Fruit fly (Drosophila melanogaster) whole organism, adult: ENCODE measurements around the gene Prtl99C.

ENCODE experiments used
- CG11617 ChIP-seq: fragments of 200-800 bp; sonication (Bioruptor generic); optimal IDR thresholded peaks from 2 replicates; lab custom pipeline; 2017; ENCODE audit warnings: mild to moderate bottlenecking, missing biosample characterization, missing genetic modification reagents, missing genetic modification characterization
- CG12768 ChIP-seq: fragments of 200-800 bp; sonication (Bioruptor generic); optimal IDR thresholded peaks from 2 replicates; lab custom pipeline; 2017; ENCODE audit warnings: missing biosample characterization, missing genetic modification characterization, mild to moderate bottlenecking, moderate library complexity, missing genetic modification reagents
- CG14711 ChIP-seq: fragments of 200-800 bp; sonication (Bioruptor generic); optimal IDR thresholded peaks from 2 replicates; lab custom pipeline; 2018; ENCODE audit warnings: missing biosample characterization, mild to moderate bottlenecking, missing genetic modification characterization, moderate library complexity
- CG1620 ChIP-seq: fragments of 200-800 bp; sonication (Bioruptor generic); optimal IDR thresholded peaks from 2 replicates; lab custom pipeline; 2016; ENCODE audit warnings: missing biosample characterization, missing genetic modification characterization
- CG33017 ChIP-seq: fragments of 200-800 bp; sonication (Bioruptor generic); optimal IDR thresholded peaks from 2 replicates; lab custom pipeline; 2018; ENCODE audit warnings: missing biosample characterization, mild to moderate bottlenecking, missing genetic modification characterization, moderate library complexity
- CG5204 ChIP-seq: fragments of 200-800 bp; sonication (Bioruptor generic); optimal IDR thresholded peaks from 2 replicates; lab custom pipeline; 2016; ENCODE audit warnings: missing biosample characterization, missing genetic modification characterization
- CG7045 ChIP-seq: fragments of 200-800 bp; sonication (Bioruptor generic); optimal IDR thresholded peaks from 2 replicates; lab custom pipeline; 2017; ENCODE audit warnings: missing biosample characterization, mild to moderate bottlenecking, missing genetic modification characterization
- CG7101 ChIP-seq: fragments of 200-800 bp; sonication (Bioruptor generic); optimal IDR thresholded peaks from 2 replicates; lab custom pipeline; 2018; ENCODE audit warnings: missing biosample characterization, mild to moderate bottlenecking, missing genetic modification characterization, moderate library complexity
- Clk ChIP-seq: fragments of 200-800 bp; sonication (Bioruptor generic); optimal IDR thresholded peaks from 2 replicates; lab custom pipeline; 2017; ENCODE audit warnings: missing biosample characterization, missing genetic modification characterization
- Crg-1 ChIP-seq: fragments of 200-800 bp; sonication (Bioruptor generic); optimal IDR thresholded peaks from 2 replicates; lab custom pipeline; 2016; ENCODE audit warnings: missing biosample characterization, missing genetic modification characterization
- Hr96 ChIP-seq: fragments of 200-800 bp; sonication (Bioruptor generic); optimal IDR thresholded peaks from 2 replicates; lab custom pipeline; 2016; ENCODE audit warnings: missing biosample characterization, missing genetic modification characterization
- Mnt ChIP-seq: fragments of 200-800 bp; sonication (Bioruptor generic); optimal IDR thresholded peaks from 2 replicates; lab custom pipeline; 2016; ENCODE audit warnings: missing biosample characterization, mild to moderate bottlenecking, missing genetic modification characterization
- bab1 ChIP-seq: fragments of 200-800 bp; sonication (Bioruptor generic); optimal IDR thresholded peaks from 3 replicates; lab custom pipeline; 2019; ENCODE audit warnings: missing biosample characterization, mild to moderate bottlenecking, missing genetic modification characterization, moderate library complexity
- cic ChIP-seq: fragments of 200-800 bp; sonication (Bioruptor generic); optimal IDR thresholded peaks from 2 replicates; lab custom pipeline; 2017; ENCODE audit warnings: missing biosample characterization, mild to moderate bottlenecking, missing genetic modification characterization, moderate library complexity
- cnc ChIP-seq, 2 experiments: fragments of >200 bp; optimal IDR thresholded peaks; 2 replicates each; lab custom pipeline; 2017
- kay ChIP-seq: fragments of 200-800 bp; sonication (Bioruptor generic); peaks from one replicate; lab custom pipeline; 2016; ENCODE audit warnings: missing biosample characterization, missing genetic modification characterization, borderline replicate concordance
- ovo ChIP-seq: fragments of 200-800 bp; sonication (Bioruptor generic); optimal IDR thresholded peaks from 2 replicates; lab custom pipeline; 2016; ENCODE audit warnings: missing biosample characterization, missing genetic modification characterization
- pad ChIP-seq: fragments of 200-800 bp; sonication (Bioruptor generic); optimal IDR thresholded peaks from 3 replicates; lab custom pipeline; 2017; ENCODE audit warnings: missing biosample characterization, missing genetic modification characterization, mild to moderate bottlenecking, moderate library complexity, missing genetic modification reagents
- tj ChIP-seq: fragments of 200-800 bp; sonication (Bioruptor generic); optimal IDR thresholded peaks from 3 replicates; lab custom pipeline; 2017; ENCODE audit warnings: missing biosample characterization, mild to moderate bottlenecking, missing genetic modification characterization, moderate library complexity
- toe ChIP-seq: fragments of 200-800 bp; sonication (Bioruptor generic); optimal IDR thresholded peaks from 2 replicates; lab custom pipeline; 2016; ENCODE audit warnings: missing biosample characterization, missing genetic modification characterization

Prtl99C gene

dm6 chr3R:29862795-29863194, 27.0 kb downstream of the Prtl99C start:
- no peak for TF ChIP-seq Crg-1
- TF ChIP-seq Clk (GFP tag; lab: Kevin White, UChicago), result no peak
- no peak for TF ChIP-seq pad
- TF ChIP-seq CG7045, result no peak
- no peak for TF ChIP-seq Hr96
- no peak for TF ChIP-seq cic (GFP tag; lab: Kevin White, UChicago)
- TF ChIP-seq bab1 (GFP tag; lab: Kevin White, UChicago), result no peak
- TF ChIP-seq toe, result no peak
- no peak for TF ChIP-seq CG14711 (tag; lab: Kevin White, UChicago)

dm6 chr3R:29866706-29867105, 31.0 kb downstream of the Prtl99C start:
- TF ChIP-seq Mnt, result no peak
- TF ChIP-seq tj, result no peak
- no peak for TF ChIP-seq bab1 (GFP tag; lab: Kevin White, UChicago)
- TF ChIP-seq cnc (optimal IDR thresholded peaks at IDR 0.05; lab: Kevin White, UChicago), result no peak
- TF ChIP-seq ovo (GFP tag; lab: Kevin White, UChicago), result no peak
- TF ChIP-seq CG1620 (GFP tag; lab: Kevin White, UChicago), result no peak
- TF ChIP-seq CG12768 (GFP tag; lab: Kevin White, UChicago), result no peak
- no peak for TF ChIP-seq toe
- TF ChIP-seq CG14711 (tag; lab: Kevin White, UChicago), result no peak
- no peak for TF ChIP-seq CG7045
- TF ChIP-seq kay, result no peak
- no peak for TF ChIP-seq pad
- TF ChIP-seq Hr96, result no peak
- no peak for TF ChIP-seq CG11617 (GFP tag; lab: Kevin White, UChicago)
- no peak for TF ChIP-seq CG7101 (tag; lab: Kevin White, UChicago)
- no peak for TF ChIP-seq CG5204 (GFP tag; lab: Kevin White, UChicago)
- TF ChIP-seq cic (GFP tag; lab: Kevin White, UChicago), result no peak
- TF ChIP-seq CG33017 (tag; lab: Kevin White, UChicago), result no peak

- peak; percentile 26 for TF ChIP-seq cic (GFP tag; lab: Kevin White, UChicago)
- peak; percentile 7 for TF ChIP-seq Mnt
- TF ChIP-seq CG11617 (GFP tag; lab: Kevin White, UChicago), result no peak
- TF ChIP-seq Hr96, result no peak
Observed at dm6 chr3R:29867470-29867869, 31.7 kb downstream of the Prtl99C start.

dm6 chr3R:29867895-29868294, 32.1 kb downstream of the Prtl99C start:
- TF ChIP-seq CG12768 (GFP tag; lab: Kevin White, UChicago) (no peak), CG7045 (no peak), CG14711 (tag; lab: Kevin White, UChicago) (no peak), CG5204 (GFP tag; lab: Kevin White, UChicago) (no peak), cnc (optimal IDR thresholded peaks at IDR 0.05; lab: Kevin White, UChicago) (no peak), toe (no peak), CG11617 (GFP tag; lab: Kevin White, UChicago) (no peak), ovo (GFP tag; lab: Kevin White, UChicago) (no peak)

- TF ChIP-seq CG7045 (peak; percentile 14), CG1620 (GFP tag; lab: Kevin White, UChicago) (peak; percentile 57), cnc (optimal IDR thresholded peaks at IDR 0.05; lab: Kevin White, UChicago) (no peak), bab1 (GFP tag; lab: Kevin White, UChicago) (peak; percentile 28), CG7101 (tag; lab: Kevin White, UChicago) (peak; percentile 21), Clk (GFP tag; lab: Kevin White, UChicago) (no peak), ovo (GFP tag; lab: Kevin White, UChicago) (peak; percentile 20), pad (peak; percentile 32), CG11617 (GFP tag; lab: Kevin White, UChicago) (peak; percentile 36), tj (no peak), Mnt (peak; percentile 90), Hr96 (no peak), CG12768 (GFP tag; lab: Kevin White, UChicago) (no peak), CG5204 (GFP tag; lab: Kevin White, UChicago) (no peak), toe (no peak), Crg-1 (peak; percentile 1), CG33017 (tag; lab: Kevin White, UChicago) (no peak), cic (GFP tag; lab: Kevin White, UChicago) (peak; percentile 42), CG14711 (tag; lab: Kevin White, UChicago) (peak; percentile 29), kay (peak; percentile 100)
Observed at dm6 chr3R:29868676-29869349, 33.1 kb downstream of the Prtl99C start, which contains the start of gene Zip99C. Gene Zip99C, minus strand, starts transcription at chr3R:29868895.

dm6 chr3R:29869350-29869688, 33.6 kb downstream of the Prtl99C start, which contains the start of gene CG34133:
Gene CG34133, plus strand, starts transcription at chr3R:29869365.
- TF ChIP-seq bab1 (GFP tag; lab: Kevin White, UChicago) (no peak), pad (no peak), CG12768 (GFP tag; lab: Kevin White, UChicago) (no peak), CG1620 (GFP tag; lab: Kevin White, UChicago) (no peak), CG14711 (tag; lab: Kevin White, UChicago) (no peak), CG33017 (tag; lab: Kevin White, UChicago) (no peak), toe (no peak), CG7101 (tag; lab: Kevin White, UChicago) (no peak), Clk (GFP tag; lab: Kevin White, UChicago) (no peak), cnc (optimal IDR thresholded peaks at IDR 0.05; lab: Kevin White, UChicago) (no peak), Mnt (no peak), CG7045 (no peak), tj (no peak), CG5204 (GFP tag; lab: Kevin White, UChicago) (no peak), CG11617 (GFP tag; lab: Kevin White, UChicago) (no peak), cic (GFP tag; lab: Kevin White, UChicago) (no peak), Crg-1 (no peak), ovo (GFP tag; lab: Kevin White, UChicago) (no peak)
